Worm (Caenorhabditis elegans): ENCODE data around the gene C02B4.3.

C02B4.3 gene

DNA sequence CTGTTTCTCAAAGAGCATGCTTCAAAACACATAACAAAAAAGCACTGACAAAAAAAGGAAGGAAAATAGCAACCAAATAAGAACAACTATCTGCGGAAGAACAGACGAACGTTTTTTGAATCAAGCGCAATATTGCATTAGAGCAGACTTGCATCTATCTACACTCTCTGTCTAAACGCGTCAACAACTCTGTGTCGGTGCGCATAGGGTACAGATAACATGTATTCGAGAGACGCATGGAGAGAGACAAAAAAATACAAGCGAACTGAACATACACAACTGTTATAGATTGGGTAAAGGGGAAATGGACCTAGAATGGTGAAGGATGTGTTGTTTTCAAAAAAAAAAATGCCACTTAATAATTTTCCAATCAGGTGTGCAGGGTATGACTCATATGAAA lies 24.6 kb downstream of the C02B4.3 start (continued):
- peak; percentile 62 for TF ChIP-seq mep-1 (tag; optimal IDR thresholded peaks at IDR 0.05)
- TF ChIP-seq Y116A8C.19 (tag; optimal IDR thresholded peaks at IDR 0.05; ENCODE audit: borderline replicate concordance), result no peak
- peak; percentile 31 for TF ChIP-seq rnt-1 (tag; optimal IDR thresholded peaks at IDR 0.05)
- no peak for TF ChIP-seq tlp-1 (tag; optimal IDR thresholded peaks at IDR 0.05)
- peak; percentile 15 to 78 for TF ChIP-seq efl-1 (optimal IDR thresholded peaks at IDR 0.05)
- peak; percentile 77 to 98 for TF ChIP-seq efl-1 (GFP tag; optimal IDR thresholded peaks at IDR 0.05 in 1 of 2)
- peak; percentile 73 for TF ChIP-seq blmp-1 (tag; optimal IDR thresholded peaks at IDR 0.05)
- no peak for TF ChIP-seq aly-2 (tag; optimal IDR thresholded peaks at IDR 0.05)
- TF ChIP-seq grh-1 (GFP tag; IDR thresholded peaks at IDR 0.05), result no peak
- TF ChIP-seq egl-13 (tag; optimal IDR thresholded peaks at IDR 0.05), result no peak
- no peak for TF ChIP-seq mef-2 (tag; optimal IDR thresholded peaks at IDR 0.05)
- TF ChIP-seq nhr-77 (tag; optimal IDR thresholded peaks at IDR 0.05), result peak; percentile 76
- no peak for TF ChIP-seq nhr-11 (tag; optimal IDR thresholded peaks at IDR 0.05)
- TF ChIP-seq nhr-85 (tag), result peak; percentile 75
- TF ChIP-seq unc-62 (GFP tag; optimal IDR thresholded peaks at IDR 0.05), result no peak
- TF ChIP-seq lin-14 (GFP tag; optimal IDR thresholded peaks at IDR 0.05), result peak; percentile 85
- TF ChIP-seq egl-27 (tag; optimal IDR thresholded peaks at IDR 0.05), result no peak
- no peak for TF ChIP-seq ceh-82 (tag; optimal IDR thresholded peaks at IDR 0.05)
- no peak for TF ChIP-seq dsc-1 (tag; optimal IDR thresholded peaks at IDR 0.05)
- TF ChIP-seq lsy-2 (tag; optimal IDR thresholded peaks at IDR 0.05), result peak in 1 of 2 experiments; percentile 75
- TF ChIP-seq nhr-19 (GFP tag; conservative IDR thresholded peaks at IDR 0.05), result no peak; the same call in 1 of the 2 replicates
- no peak for TF ChIP-seq unc-30 (tag; optimal IDR thresholded peaks at IDR 0.05)
- no peak for TF ChIP-seq nhr-84 (tag; optimal IDR thresholded peaks at IDR 0.05)
- peak; percentile 62 for TF ChIP-seq C16A3.4 (tag; optimal IDR thresholded peaks at IDR 0.05)
- TF ChIP-seq mab-9 (GFP tag; IDR thresholded peaks at IDR 0.05), result no peak
- peak; percentile 14 for TF ChIP-seq lin-15B (tag; optimal IDR thresholded peaks at IDR 0.05)
- peak; percentile 33 for TF ChIP-seq swsn-7 (tag; optimal IDR thresholded peaks at IDR 0.05)
- no peak for TF ChIP-seq ces-1 (GFP tag; optimal IDR thresholded peaks at IDR 0.05)
- peak; percentile 7 for TF ChIP-seq unc-130 (tag; optimal IDR thresholded peaks at IDR 0.05)
- TF ChIP-seq irx-1 (tag; optimal IDR thresholded peaks at IDR 0.05), result no peak
- no peak for TF ChIP-seq lin-13 (GFP tag; optimal IDR thresholded peaks at IDR 0.05)
- no peak for TF ChIP-seq ets-5 (GFP tag; IDR thresholded peaks at IDR 0.05)

DNA sequence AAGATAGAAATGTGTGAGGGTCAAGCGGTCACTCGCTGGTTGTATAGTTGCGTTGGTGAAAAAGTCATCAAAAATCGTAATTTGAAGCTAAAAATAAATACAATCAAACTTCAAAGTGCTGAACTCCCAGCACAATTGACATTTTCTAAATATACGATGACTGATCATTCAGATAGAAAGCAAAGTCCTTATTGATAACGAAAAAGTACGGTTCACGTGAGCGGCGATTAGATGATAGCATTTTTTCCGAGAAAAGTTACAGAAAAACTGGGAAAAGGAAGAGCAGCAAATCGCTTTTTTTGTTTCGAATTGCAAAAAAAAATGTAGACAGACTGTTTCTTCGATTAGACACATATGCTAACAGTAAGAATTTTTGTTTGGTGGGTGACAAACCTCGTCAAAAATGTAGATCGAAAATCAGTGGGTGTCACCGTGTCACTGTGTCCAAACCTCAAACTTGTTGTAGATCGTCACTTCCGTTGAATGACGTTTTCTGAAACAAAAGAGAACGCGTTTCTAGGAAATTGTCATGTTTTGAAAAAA lies 25.7 kb downstream of the C02B4.3 start, which contains the start of gene ivns-1:
TSS of gene ivns-1 (minus strand) at position 493 of the 543 bp plus-strand sequence.
- no peak for TF ChIP-seq efl-1 (optimal IDR thresholded peaks at IDR 0.05)
- TF ChIP-seq efl-1 (GFP tag; optimal IDR thresholded peaks at IDR 0.05 in 1 of 2), result peak in 1 of 2 experiments; percentile 76
- TF ChIP-seq lin-14 (GFP tag; optimal IDR thresholded peaks at IDR 0.05), result peak; percentile 6
- no peak for TF ChIP-seq nhr-20 (tag; optimal IDR thresholded peaks at IDR 0.05)
- peak; percentile 59 for TF ChIP-seq elt-2 (tag; optimal IDR thresholded peaks at IDR 0.05)
- TF ChIP-seq nhr-237 (tag; optimal IDR thresholded peaks at IDR 0.05), result no peak
- no peak for TF ChIP-seq dpl-1 (GFP tag; optimal IDR thresholded peaks at IDR 0.05)

DNA sequence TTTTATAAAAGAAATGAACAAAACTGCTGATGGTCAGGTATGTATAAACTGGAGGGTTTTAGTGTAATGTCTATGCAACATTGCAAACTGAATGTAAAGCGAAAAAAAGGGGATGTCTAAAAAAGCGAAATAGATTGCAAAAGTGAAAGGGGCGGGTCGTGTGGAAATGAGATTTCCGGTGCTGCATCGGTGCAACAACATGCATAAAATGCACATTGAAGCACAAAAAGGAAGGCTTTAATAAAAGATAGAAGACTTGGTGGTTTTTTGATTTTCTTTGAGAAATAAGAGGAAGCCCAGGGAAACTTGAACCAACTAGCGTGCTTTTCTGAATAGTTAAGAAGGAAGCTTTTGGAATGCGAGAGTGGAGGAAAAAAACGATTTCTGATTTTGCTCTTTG lies 27.0 kb downstream of the C02B4.3 start:
- TF ChIP-seq hlh-17 (GFP tag; optimal IDR thresholded peaks at IDR 0.05; ENCODE audit: borderline replicate concordance) (no peak), vab-15 (tag; optimal IDR thresholded peaks at IDR 0.05) (no peak), nhr-71 (tag; optimal IDR thresholded peaks at IDR 0.05) (no peak), ces-1 (GFP tag; optimal IDR thresholded peaks at IDR 0.05) (peak; percentile 23), elt-3 (tag; optimal IDR thresholded peaks at IDR 0.05) (no peak), unc-62 (GFP tag; optimal IDR thresholded peaks at IDR 0.05) (no peak), nhr-77 (tag; optimal IDR thresholded peaks at IDR 0.05) (no peak), ceh-8 (GFP tag; optimal IDR thresholded peaks at IDR 0.05) (no peak), fkh-10 (GFP tag; optimal IDR thresholded peaks at IDR 0.05) (peak; percentile 88), efl-1 (optimal IDR thresholded peaks at IDR 0.05) (no peak), efl-1 (GFP tag; optimal IDR thresholded peaks at IDR 0.05 in 1 of 2) (peak in 1 of 2 experiments; percentile 30), fkh-8 (tag; optimal IDR thresholded peaks at IDR 0.05) (no peak), unc-86 (tag; optimal IDR thresholded peaks at IDR 0.05) (peak; percentile 12), pag-3 (tag; optimal IDR thresholded peaks at IDR 0.05; ENCODE audit: borderline replicate concordance, insufficient read depth) (no peak), lin-39 (tag; optimal IDR thresholded peaks at IDR 0.05) (no peak), nhr-11 (tag; optimal IDR thresholded peaks at IDR 0.05) (no peak), zip-4 (GFP tag; optimal IDR thresholded peaks at IDR 0.05) (no peak), hlh-4 (tag; optimal IDR thresholded peaks at IDR 0.05) (no peak), lin-14 (GFP tag; optimal IDR thresholded peaks at IDR 0.05) (peak; percentile 48), C34B4.2 (tag; optimal IDR thresholded peaks at IDR 0.05) (no peak), ceh-88 (GFP tag; IDR thresholded peaks at IDR 0.05) (no peak)
